Worm (Caenorhabditis elegans): ENCODE measurements around the gene irk-1.

- TF ChIP-seq ztf-11 (tag; optimal IDR thresholded peaks at IDR 0.05): no peak
- TF ChIP-seq hlh-30 (tag; optimal IDR thresholded peaks at IDR 0.05; ENCODE audit: insufficient read depth): no peak
- peak; percentile 96 for TF ChIP-seq aha-1 (tag)
- TF ChIP-seq snpc-4 (tag; optimal IDR thresholded peaks at IDR 0.05): no peak
- TF ChIP-seq skn-1 (tag; optimal IDR thresholded peaks at IDR 0.05): no peak
- TF ChIP-seq nhr-11 (tag; optimal IDR thresholded peaks at IDR 0.05): no peak
Observed at ce11 chrX:6813025-6813424, 35.1 kb upstream of the irk-1 start.

All from whole organism, L4 larva.